Worm (Caenorhabditis elegans) whole organism, L3 larva: ENCODE measurements around the gene msp-53.
A peak's percentile ranks its signal among the peaks of the same experiment; 100 is the strongest.

Source experiments
- R02D3.7 ChIP-seq: fragments of 150-350 bp; optimal IDR thresholded peaks from 2 replicates; lab custom pipeline; 2014; ENCODE audit warnings: missing biosample characterization, missing genetic modification characterization
- ZK546.5 ChIP-seq: sonication (generic microtip); optimal IDR thresholded peaks from 2 replicates; lab custom pipeline; 2017; ENCODE audit warnings: missing biosample characterization, missing genetic modification characterization
- ama-1 ChIP-seq: fragments of 150-350 bp; optimal IDR thresholded peaks from 2 replicates; lab custom pipeline; 2018
- ceh-16 ChIP-seq: sonication (generic microtip); optimal IDR thresholded peaks from 2 replicates; lab custom pipeline; 2017; ENCODE audit warnings: missing biosample characterization, missing genetic modification characterization
- ceh-28 ChIP-seq: fragments of 150-350 bp; optimal IDR thresholded peaks from 2 replicates; lab custom pipeline; 2014; ENCODE audit warnings: missing biosample characterization, missing genetic modification reagents, missing genetic modification characterization
- ceh-82 ChIP-seq: fragments of 150-350 bp; optimal IDR thresholded peaks from 2 replicates; lab custom pipeline; 2014; ENCODE audit warnings: missing biosample characterization, missing genetic modification characterization
- daf-12 ChIP-seq: fragments of 150-350 bp; optimal IDR thresholded peaks from 2 replicates; lab custom pipeline; 2014; ENCODE audit warnings: missing biosample characterization, missing genetic modification reagents, missing genetic modification characterization
- egl-27 ChIP-seq: sonication (generic microtip); optimal IDR thresholded peaks from 4 replicates; lab custom pipeline; 2017; ENCODE audit warnings: missing biosample characterization, missing genetic modification reagents, missing genetic modification characterization
- egl-5 ChIP-seq: fragments of 150-350 bp; optimal IDR thresholded peaks from 2 replicates; lab custom pipeline; 2017; ENCODE audit warnings: missing biosample characterization, missing genetic modification reagents, missing genetic modification characterization, inconsistent platforms
- elt-2 ChIP-seq: sonication (generic microtip); optimal IDR thresholded peaks from 2 replicates; lab custom pipeline; 2016; ENCODE audit warnings: missing genetic modification reagents, mild to moderate bottlenecking, missing genetic modification characterization, missing compliant biosample characterization
- fkh-2 ChIP-seq: fragments of 150-350 bp; optimal IDR thresholded peaks from 2 replicates; lab custom pipeline; 2014; ENCODE audit warnings: missing biosample characterization, missing genetic modification reagents, missing genetic modification characterization
- hmg-11 ChIP-seq: sonication (generic microtip); optimal IDR thresholded peaks from 2 replicates; lab custom pipeline; 2016; ENCODE audit warnings: missing genetic modification characterization, missing compliant biosample characterization
- jun-1 ChIP-seq: fragments of 150-350 bp; optimal IDR thresholded peaks from 2 replicates; lab custom pipeline; 2014; ENCODE audit warnings: missing biosample characterization, missing genetic modification reagents, missing genetic modification characterization
- lin-39 ChIP-seq: fragments of 150-350 bp; optimal IDR thresholded peaks from 2 replicates; lab custom pipeline; 2018; ENCODE audit warnings: missing biosample characterization, missing genetic modification reagents, missing genetic modification characterization
- lsy-12 ChIP-seq: sonication (generic microtip); optimal IDR thresholded peaks from 2 replicates; lab custom pipeline; 2016; ENCODE audit warnings: mild to moderate bottlenecking, missing genetic modification characterization, missing compliant biosample characterization
- mdl-1 ChIP-seq: fragments of 150-350 bp; optimal IDR thresholded peaks from 2 replicates; lab custom pipeline; 2014; ENCODE audit warnings: missing biosample characterization, missing genetic modification characterization
- mml-1 ChIP-seq: fragments of 150-350 bp; sonication (generic microtip); optimal IDR thresholded peaks from 3 replicates; lab custom pipeline; 2014; ENCODE audit warnings: missing biosample characterization, missing genetic modification characterization
- nfya-1 ChIP-seq: sonication (generic microtip); optimal IDR thresholded peaks from 2 replicates; lab custom pipeline; 2017; ENCODE audit warnings: missing genetic modification characterization, mild to moderate bottlenecking, missing compliant biosample characterization, antibody characterized with exemption, moderate library complexity; ENCODE audit not compliant: insufficient read depth
- nhr-12 ChIP-seq: fragments of 150-350 bp; optimal IDR thresholded peaks from 2 replicates; lab custom pipeline; 2014; ENCODE audit warnings: missing biosample characterization, missing genetic modification characterization
- nhr-23 ChIP-seq: fragments of 150-350 bp; optimal IDR thresholded peaks from 2 replicates; lab custom pipeline; 2014; ENCODE audit warnings: missing biosample characterization, missing genetic modification reagents, missing genetic modification characterization
- nhr-25 ChIP-seq: sonication (generic microtip); optimal IDR thresholded peaks from 2 replicates; lab custom pipeline; 2017; ENCODE audit warnings: missing biosample characterization, missing genetic modification characterization
- nhr-28 ChIP-seq: fragments of 150-350 bp; optimal IDR thresholded peaks from 2 replicates; lab custom pipeline; 2014; ENCODE audit warnings: missing biosample characterization, missing genetic modification characterization
- nhr-67 ChIP-seq: fragments of 150-350 bp; optimal IDR thresholded peaks from 2 replicates; lab custom pipeline; 2014; ENCODE audit warnings: missing biosample characterization, missing genetic modification characterization
- nhr-77 ChIP-seq: fragments of 150-350 bp; optimal IDR thresholded peaks from 2 replicates; lab custom pipeline; 2014; ENCODE audit warnings: missing biosample characterization, missing genetic modification characterization
- pha-4 ChIP-seq: fragments of 150-350 bp; optimal IDR thresholded peaks from 2 replicates; lab custom pipeline; 2014; ENCODE audit warnings: missing biosample characterization, missing genetic modification reagents, missing genetic modification characterization
- pqm-1 ChIP-seq: fragments of 150-350 bp; optimal IDR thresholded peaks from 2 replicates; lab custom pipeline; 2017; ENCODE audit warnings: missing biosample characterization, missing genetic modification characterization, inconsistent platforms
- snpc-4 ChIP-seq: fragments of 150-350 bp; optimal IDR thresholded peaks from 2 replicates; lab custom pipeline; 2014; ENCODE audit warnings: missing biosample characterization, missing genetic modification characterization
- tbx-2 ChIP-seq: sonication (generic microtip); optimal IDR thresholded peaks from 2 replicates; lab custom pipeline; 2016; ENCODE audit warnings: mild to moderate bottlenecking, missing genetic modification characterization, missing compliant biosample characterization
- unc-39 ChIP-seq: sonication (generic microtip); optimal IDR thresholded peaks from 4 replicates; lab custom pipeline; 2017; ENCODE audit warnings: missing biosample characterization, missing genetic modification characterization
- zag-1 ChIP-seq: fragments of 150-350 bp; optimal IDR thresholded peaks from 2 replicates; lab custom pipeline; 2014; ENCODE audit warnings: missing biosample characterization, missing genetic modification characterization
- ztf-11 ChIP-seq: fragments of 150-350 bp; optimal IDR thresholded peaks from 2 replicates; lab custom pipeline; 2014; ENCODE audit warnings: missing biosample characterization, missing genetic modification characterization
- ztf-4 ChIP-seq: fragments of 150-350 bp; optimal IDR thresholded peaks from 2 replicates; lab custom pipeline; 2014; ENCODE audit warnings: missing biosample characterization, missing genetic modification characterization

msp-53 gene

DNA sequence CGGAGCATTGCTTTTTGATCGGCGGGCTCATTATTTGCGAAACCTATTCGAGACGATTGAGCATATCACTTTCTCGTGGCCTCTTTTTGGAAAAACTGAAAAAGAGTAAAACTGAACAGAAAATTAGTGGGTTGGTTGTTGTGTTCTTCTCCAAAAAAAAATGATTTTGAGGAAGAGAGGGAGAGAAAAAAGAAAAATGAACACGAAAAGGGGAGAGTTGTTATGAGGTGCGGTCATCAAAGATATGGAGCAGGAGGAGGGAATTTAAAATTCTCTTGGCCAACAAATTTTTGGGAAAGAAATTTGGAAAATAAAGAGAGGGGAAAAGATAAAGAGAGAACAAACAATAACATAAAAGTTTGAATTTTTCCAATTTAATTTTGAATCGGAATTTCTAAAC lies 19.5 kb downstream of the msp-53 start, which contains the start of gene hot-9:
TSS of gene hot-9 (minus strand) at position 101 of the 400 bp plus-strand sequence.
- TF ChIP-seq egl-27 (tag; lab: Kevin White, UChicago) (no peak), mml-1 (tag; lab: Kevin White, UChicago) (no peak), unc-39 (tag; lab: Kevin White, UChicago) (no peak), zag-1 (tag; lab: Kevin White, UChicago) (no peak), pha-4 (tag; lab: Kevin White, UChicago) (no peak), lsy-12 (tag; lab: Kevin White, UChicago) (no peak), ceh-28 (tag; lab: Kevin White, UChicago) (no peak), ztf-4 (tag; lab: Kevin White, UChicago) (no peak)

DNA sequence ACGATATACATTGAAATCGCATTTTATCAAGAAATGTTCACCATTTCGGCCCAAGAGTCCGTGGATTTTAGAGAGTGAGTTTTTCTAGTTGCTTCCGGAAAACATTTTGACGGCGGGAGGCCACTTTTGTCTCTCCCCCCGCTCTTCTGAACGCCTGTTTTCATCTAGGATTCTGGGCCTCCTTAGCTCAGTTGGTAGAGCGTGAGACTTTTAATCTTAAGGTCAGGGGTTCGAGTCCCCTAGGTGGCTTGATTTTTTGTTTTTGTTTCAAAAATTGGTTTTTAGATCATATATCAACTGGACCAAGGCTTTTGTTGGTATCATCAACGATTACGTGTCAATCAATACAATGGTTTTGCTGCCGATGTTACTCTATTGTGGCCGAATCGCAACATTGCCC lies 26.1 kb downstream of the msp-53 start:
- TF ChIP-seq snpc-4 (tag; lab: Kevin White, UChicago): peak; percentile 35
- no peak for TF ChIP-seq tbx-2

DNA sequence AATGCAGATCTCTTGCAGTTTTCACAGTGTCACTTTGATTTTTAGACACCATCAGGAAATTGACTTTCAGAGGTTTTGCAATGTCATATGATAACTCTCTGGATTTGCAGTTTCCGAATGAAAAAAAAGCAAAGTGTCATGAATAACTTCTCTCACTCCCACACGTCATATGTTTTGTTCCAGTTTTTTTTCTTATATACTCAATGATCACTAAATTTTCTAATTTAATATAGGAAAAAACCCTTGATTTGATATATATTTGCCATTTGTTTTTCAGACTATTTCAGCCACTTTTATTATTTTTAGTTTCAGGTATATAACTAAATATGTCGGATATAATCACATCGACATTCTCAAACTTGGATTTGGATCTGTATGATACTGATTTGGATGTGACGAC lies 27.4 kb downstream of the msp-53 start, which contains the start of gene C09B9.1:
TSS of gene C09B9.1 (plus strand) at position 301 of the 400 bp plus-strand sequence.
- no peak for TF ChIP-seq ceh-82 (tag; lab: Kevin White, UChicago)
- TF ChIP-seq jun-1 (tag; lab: Kevin White, UChicago): no peak
- TF ChIP-seq ceh-16 (tag; lab: Kevin White, UChicago): no peak
- TF ChIP-seq ama-1 (lab: Kevin White, UChicago): no peak
- TF ChIP-seq ztf-11 (tag; lab: Kevin White, UChicago): no peak
- no peak for TF ChIP-seq pha-4 (tag; lab: Kevin White, UChicago)
- TF ChIP-seq nhr-28: no peak
- TF ChIP-seq snpc-4 (tag; lab: Kevin White, UChicago): no peak
- no peak for TF ChIP-seq unc-39 (tag; lab: Kevin White, UChicago)
- TF ChIP-seq nhr-77 (tag; lab: Kevin White, UChicago): no peak
- no peak for TF ChIP-seq hmg-11 (tag; lab: Kevin White, UChicago)
- no peak for TF ChIP-seq elt-2 (tag; lab: Kevin White, UChicago)
- TF ChIP-seq zag-1 (tag; lab: Kevin White, UChicago): no peak
- no peak for TF ChIP-seq ceh-28 (tag; lab: Kevin White, UChicago)
- no peak for TF ChIP-seq daf-12 (tag; lab: Kevin White, UChicago)

DNA sequence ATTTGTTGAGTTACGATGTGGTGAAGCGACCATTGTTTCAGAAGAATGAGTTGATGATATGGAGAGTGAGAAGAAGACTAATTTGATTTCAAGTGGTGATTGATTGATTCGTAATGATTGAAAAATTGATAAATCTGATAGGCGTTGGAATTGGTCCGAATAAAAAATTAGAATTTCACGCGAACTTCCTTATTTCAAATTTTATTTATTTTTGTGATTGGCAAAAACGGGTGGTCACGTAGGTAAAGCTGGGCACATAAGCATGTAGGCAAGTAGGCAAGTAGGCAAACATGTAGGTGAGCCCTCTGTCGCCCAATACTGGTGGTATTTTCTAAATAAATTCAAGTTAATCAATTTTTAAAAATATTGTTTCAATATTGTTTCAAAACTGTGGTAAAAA lies 31.6 kb downstream of the msp-53 start, which contains the start of gene C09B9.4:
TSS of gene C09B9.4 (minus strand) at position 101 of the 400 bp plus-strand sequence.
- TF ChIP-seq egl-5 (tag; lab: Kevin White, UChicago): no peak
- no peak for TF ChIP-seq nhr-67 (tag; lab: Kevin White, UChicago)
- no peak for TF ChIP-seq hmg-11 (tag; lab: Kevin White, UChicago)
- no peak for TF ChIP-seq pqm-1
- TF ChIP-seq mdl-1 (tag; lab: Kevin White, UChicago): no peak
- TF ChIP-seq nhr-25: no peak

DNA sequence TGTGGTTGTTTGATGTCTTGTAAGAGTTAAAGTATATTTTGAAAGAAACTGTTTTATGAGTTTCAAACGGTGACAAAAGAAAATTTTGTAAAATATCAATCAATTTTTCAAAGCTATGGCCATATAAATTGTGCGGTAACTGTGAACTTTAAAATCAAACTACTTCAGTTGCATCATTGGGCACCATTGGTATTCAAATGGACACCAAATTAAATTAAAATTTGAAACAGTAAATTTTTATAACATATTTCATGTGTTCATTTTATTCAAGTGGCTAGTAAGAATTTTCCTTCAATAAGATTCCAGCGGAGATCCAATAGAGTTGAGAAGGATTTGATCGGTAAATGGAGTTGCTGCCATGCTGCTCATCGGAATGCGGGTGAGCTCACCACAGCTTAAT lies 33.5 kb downstream of the msp-53 start:
- no peak for TF ChIP-seq ztf-4 (tag; lab: Kevin White, UChicago)
- TF ChIP-seq ZK546.5 (tag; lab: Kevin White, UChicago): no peak
- no peak for TF ChIP-seq mdl-1 (tag; lab: Kevin White, UChicago)
- no peak for TF ChIP-seq nfya-1 (tag; lab: Kevin White, UChicago)
- no peak for TF ChIP-seq fkh-2 (tag; lab: Kevin White, UChicago)
- TF ChIP-seq lsy-12 (tag; lab: Kevin White, UChicago): no peak
- TF ChIP-seq R02D3.7 (tag; lab: Kevin White, UChicago): no peak
- no peak for TF ChIP-seq snpc-4 (tag; lab: Kevin White, UChicago)
- no peak for TF ChIP-seq nhr-12
- no peak for TF ChIP-seq nhr-23 (tag; lab: Kevin White, UChicago)
- no peak for TF ChIP-seq jun-1 (tag; lab: Kevin White, UChicago)
- TF ChIP-seq mml-1 (tag; lab: Kevin White, UChicago): no peak
- no peak for TF ChIP-seq ztf-11 (tag; lab: Kevin White, UChicago)
- no peak for TF ChIP-seq ceh-82 (tag; lab: Kevin White, UChicago)
- TF ChIP-seq hmg-11 (tag; lab: Kevin White, UChicago): no peak
- no peak for TF ChIP-seq ceh-16 (tag; lab: Kevin White, UChicago)
- no peak for TF ChIP-seq nhr-67 (tag; lab: Kevin White, UChicago)

DNA sequence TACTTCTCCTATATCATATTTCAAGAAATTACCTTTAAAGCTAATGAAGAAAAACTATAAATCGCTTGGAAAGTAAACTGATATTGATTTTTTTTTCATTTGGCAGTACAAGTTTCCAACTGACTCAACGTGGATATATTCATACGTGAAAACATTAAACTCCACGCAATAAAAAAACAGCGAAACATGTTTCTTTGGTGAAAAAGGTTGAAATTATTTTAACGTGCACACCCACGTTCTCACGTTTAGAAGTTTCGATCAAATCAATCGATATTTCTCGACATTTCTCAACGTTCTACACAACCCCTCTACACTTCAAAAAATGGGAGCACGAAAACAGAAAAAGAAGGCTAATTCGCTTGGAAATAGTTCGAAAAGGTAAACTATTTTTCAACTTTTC lies 35.9 kb downstream of the msp-53 start, which contains the start of the genes best-6 and C09B9.2:
TSS of gene best-6 (minus strand) at position 101 of the 400 bp plus-strand sequence.
TSS of gene C09B9.2 (plus strand) at position 314 of the 400 bp plus-strand sequence.
- TF ChIP-seq egl-5 (tag; lab: Kevin White, UChicago) (no peak), nhr-28 (no peak), daf-12 (tag; lab: Kevin White, UChicago) (no peak), nhr-23 (tag; lab: Kevin White, UChicago) (no peak), nhr-77 (tag; lab: Kevin White, UChicago) (no peak), lin-39 (tag; lab: Kevin White, UChicago) (no peak), pha-4 (tag; lab: Kevin White, UChicago) (no peak), elt-2 (tag; lab: Kevin White, UChicago) (no peak), mml-1 (tag; lab: Kevin White, UChicago) (no peak)
